Worm (Caenorhabditis elegans) whole organism, late embryonic: ENCODE results near the gene srw-29.

ENCODE experiments used
- ama-1 ChIP-seq: fragments of 150-350 bp; optimal IDR thresholded peaks from 2 replicates; lab custom pipeline; 2014
- ceh-48 ChIP-seq: sonication (generic microtip); optimal IDR thresholded peaks from 2 replicates; lab custom pipeline; 2016; ENCODE audit warnings: missing genetic modification characterization, inconsistent platforms, missing compliant biosample characterization
- ceh-6 ChIP-seq: fragments of 200-800 bp; sonication (Bioruptor generic); optimal IDR thresholded peaks from 2 replicates; lab custom pipeline; 2018; ENCODE audit warnings: mild to moderate bottlenecking, missing genetic modification characterization, missing compliant biosample characterization
- elt-2 ChIP-seq: sonication (generic microtip); optimal IDR thresholded peaks from 2 replicates; lab custom pipeline; 2016; ENCODE audit warnings: missing genetic modification reagents, missing genetic modification characterization, missing compliant biosample characterization
- ets-4 ChIP-seq: sonication (generic microtip); optimal IDR thresholded peaks from 2 replicates; lab custom pipeline; 2016; ENCODE audit warnings: missing genetic modification characterization, missing compliant biosample characterization
- gmeb-2 ChIP-seq: sonication (generic microtip); optimal IDR thresholded peaks from 2 replicates; lab custom pipeline; 2016; ENCODE audit warnings: missing genetic modification characterization, inconsistent platforms, missing compliant biosample characterization
- mec-3 ChIP-seq: sonication (generic microtip); optimal IDR thresholded peaks from 2 replicates; lab custom pipeline; 2016; ENCODE audit warnings: borderline replicate concordance, missing genetic modification characterization, missing compliant biosample characterization
- nhr-11 ChIP-seq: fragments of 150-350 bp; optimal IDR thresholded peaks from 2 replicates; lab custom pipeline; 2014; ENCODE audit warnings: missing biosample characterization, missing genetic modification characterization
- pag-3 ChIP-seq: sonication (generic microtip); optimal IDR thresholded peaks from 2 replicates; lab custom pipeline; 2016; ENCODE audit warnings: missing compliant biosample characterization, missing genetic modification characterization, borderline replicate concordance
- pha-4 ChIP-seq: fragments of 150-350 bp; optimal IDR thresholded peaks from 2 replicates; lab custom pipeline; 2018; ENCODE audit warnings: missing biosample characterization, missing genetic modification reagents, missing genetic modification characterization
- rnt-1 ChIP-seq: sonication (generic microtip); optimal IDR thresholded peaks from 2 replicates; lab custom pipeline; 2016; ENCODE audit warnings: missing genetic modification characterization, missing compliant biosample characterization
- tbx-2 ChIP-seq: sonication (generic microtip); optimal IDR thresholded peaks from 2 replicates; lab custom pipeline; 2016; ENCODE audit warnings: missing genetic modification characterization, missing compliant biosample characterization
- unc-86 ChIP-seq: sonication (generic microtip); optimal IDR thresholded peaks from 2 replicates; lab custom pipeline; 2016; ENCODE audit warnings: missing genetic modification characterization, missing compliant biosample characterization

ce11 chrV:16406357-16406756 lies 18.0 kb downstream of the srw-29 start:
- TF ChIP-seq rnt-1 (tag; lab: Kevin White, UChicago) = no peak
- TF ChIP-seq ama-1 (lab: Kevin White, UChicago) = no peak
- TF ChIP-seq nhr-11 (tag; lab: Kevin White, UChicago) = no peak
- no peak for TF ChIP-seq ceh-48 (tag; lab: Kevin White, UChicago)
- no peak for TF ChIP-seq pha-4
- TF ChIP-seq unc-86 = no peak
- TF ChIP-seq elt-2 (tag; lab: Kevin White, UChicago) = no peak
- no peak for TF ChIP-seq ceh-6 (GFP tag; lab: Kevin White, UChicago)
- no peak for TF ChIP-seq ets-4 (tag; lab: Kevin White, UChicago)
- TF ChIP-seq pag-3 = no peak
- no peak for TF ChIP-seq mec-3
- no peak for TF ChIP-seq gmeb-2 (tag; lab: Kevin White, UChicago)
- no peak for TF ChIP-seq tbx-2 (tag; lab: Kevin White, UChicago)
